Fruit fly (Drosophila melanogaster) whole organism, prepupa: Measurements from ENCODE around the gene CG1943.

Source experiments
- CG15336 ChIP-seq: fragments of 200-800 bp; sonication (Bioruptor generic); IDR thresholded peaks from 2 replicates; pipeline ENCODE4 v1.3.6; 2022; ENCODE audit warnings: missing biosample characterization, missing genetic modification characterization
- Eip78C ChIP-seq: fragments of 200-800 bp; sonication (Bioruptor generic); peaks from one replicate; lab custom pipeline; 2016; ENCODE audit warnings: missing biosample characterization, missing genetic modification characterization
- Hr38 ChIP-seq: sonication (Bioruptor generic); optimal IDR thresholded peaks from 2 replicates; lab custom pipeline; 2016; ENCODE audit warnings: missing biosample characterization, missing genetic modification characterization
- Lpt ChIP-seq: fragments of 200-800 bp; sonication (Bioruptor generic); optimal IDR thresholded peaks from 3 replicates; lab custom pipeline; 2016; ENCODE audit warnings: missing biosample characterization, missing genetic modification characterization
- pdm3 ChIP-seq: fragments of 200-800 bp; sonication (Bioruptor generic); optimal IDR thresholded peaks from 3 replicates; lab custom pipeline; 2016; ENCODE audit warnings: missing biosample characterization, missing genetic modification characterization
- spab ChIP-seq: fragments of 200-800 bp; sonication (Bioruptor generic); optimal IDR thresholded peaks from 2 replicates; lab custom pipeline; 2017; ENCODE audit warnings: missing biosample characterization, mild to moderate bottlenecking, missing genetic modification characterization, missing genetic modification reagents

- TF ChIP-seq pdm3 (GFP tag; lab: Kevin White, UChicago) = no peak
- no peak for TF ChIP-seq Lpt (GFP tag; lab: Kevin White, UChicago)
- TF ChIP-seq CG15336 = no peak
- no peak for TF ChIP-seq Hr38 (GFP tag; lab: Kevin White, UChicago)
- no peak for TF ChIP-seq spab
- no peak for TF ChIP-seq Eip78C (GFP tag; lab: Kevin White, UChicago)
These were observed 8.4 kb upstream of the CG1943 start for dm6 chr3R:7066267-7066666.
